Fruit fly (Drosophila melanogaster) whole organism, embryonic: Measurements from ENCODE around the gene CG14984.
A peak's percentile ranks its signal among the peaks of the same experiment; 100 is the strongest.

Source experiments
- CG11560 ChIP-seq: fragments of 200-800 bp; sonication (Bioruptor generic); IDR thresholded peaks from 3 replicates; pipeline ENCODE4 v1.3.6; 2022; ENCODE audit warnings: missing biosample characterization, missing genetic modification characterization
- CG12071 ChIP-seq: fragments of 200-800 bp; sonication (Bioruptor generic); optimal IDR thresholded peaks from 3 replicates; lab custom pipeline; 2018; ENCODE audit warnings: missing biosample characterization, mild to moderate bottlenecking, missing genetic modification characterization
- CG13894 ChIP-seq: fragments of 200-800 bp; sonication (Bioruptor generic); optimal IDR thresholded peaks from 3 replicates; lab custom pipeline; 2018; ENCODE audit warnings: missing biosample characterization, mild to moderate bottlenecking, missing genetic modification characterization, moderate library complexity
- CG15269 ChIP-seq: fragments of 200-800 bp; sonication (Bioruptor generic); optimal IDR thresholded peaks from 2 replicates; lab custom pipeline; 2018; ENCODE audit warnings: missing biosample characterization, mild to moderate bottlenecking, missing genetic modification characterization, moderate library complexity
- CG15696 ChIP-seq: fragments of 200-800 bp; sonication (Bioruptor generic); optimal IDR thresholded peaks from 2 replicates; lab custom pipeline; 2019; ENCODE audit warnings: missing biosample characterization, mild to moderate bottlenecking, missing genetic modification characterization, moderate library complexity
- CG16815 ChIP-seq: fragments of 200-800 bp; sonication (Bioruptor generic); optimal IDR thresholded peaks from 3 replicates; lab custom pipeline; 2017; ENCODE audit warnings: missing biosample characterization, mild to moderate bottlenecking, missing genetic modification characterization
- CG17912 ChIP-seq: fragments of 200-800 bp; sonication (Bioruptor generic); optimal IDR thresholded peaks from 2 replicates; lab custom pipeline; 2018; ENCODE audit warnings: missing biosample characterization, mild to moderate bottlenecking, missing genetic modification characterization
- CG2678 ChIP-seq: fragments of 200-800 bp; sonication (Bioruptor generic); optimal IDR thresholded peaks from 3 replicates; lab custom pipeline; 2019; ENCODE audit warnings: missing biosample characterization, mild to moderate bottlenecking, missing genetic modification characterization, moderate library complexity
- CG4282 ChIP-seq: fragments of 200-800 bp; sonication (Bioruptor generic); optimal IDR thresholded peaks from 2 replicates; lab custom pipeline; 2016; ENCODE audit warnings: missing biosample characterization, missing genetic modification characterization
- CG4820 ChIP-seq: fragments of 200-800 bp; sonication (Bioruptor generic); optimal IDR thresholded peaks from 3 replicates; lab custom pipeline; 2016; ENCODE audit warnings: missing biosample characterization, missing genetic modification characterization
- CG5180 ChIP-seq: fragments of 200-800 bp; sonication (Bioruptor generic); optimal IDR thresholded peaks from 3 replicates; lab custom pipeline; 2017; ENCODE audit warnings: missing biosample characterization, missing genetic modification characterization, mild to moderate bottlenecking, moderate library complexity, missing genetic modification reagents
- CG9727 ChIP-seq: fragments of 200-800 bp; sonication (Bioruptor generic); optimal IDR thresholded peaks from 3 replicates; lab custom pipeline; 2017; ENCODE audit warnings: missing biosample characterization, mild to moderate bottlenecking, missing genetic modification characterization
- CG9797 ChIP-seq: fragments of 200-800 bp; sonication (Bioruptor generic); optimal IDR thresholded peaks from 3 replicates; lab custom pipeline; 2018; ENCODE audit warnings: missing biosample characterization, mild to moderate bottlenecking, missing genetic modification characterization
- D19A ChIP-seq: fragments of 200-800 bp; optimal IDR thresholded peaks from 3 replicates; lab custom pipeline; 2019; ENCODE audit warnings: missing biosample characterization, mild to moderate bottlenecking, missing genetic modification characterization, moderate library complexity
- Dip2 ChIP-seq: fragments of 200-800 bp; sonication (Bioruptor generic); IDR thresholded peaks from 2 replicates; pipeline ENCODE4 v1.3.6; 2022; ENCODE audit warnings: missing biosample characterization, missing genetic modification characterization
- Dp ChIP-seq: fragments of 200-800 bp; sonication (Bioruptor generic); optimal IDR thresholded peaks from 2 replicates; lab custom pipeline; 2018; ENCODE audit warnings: missing biosample characterization, mild to moderate bottlenecking, missing genetic modification characterization, moderate library complexity
- Ets65A ChIP-seq: fragments of 200-800 bp; sonication (Bioruptor generic); peaks from one replicate; lab custom pipeline; 2016; ENCODE audit warnings: missing biosample characterization, missing genetic modification characterization
- Fer3 ChIP-seq: fragments of 200-800 bp; sonication (Bioruptor generic); optimal IDR thresholded peaks from 2 replicates; lab custom pipeline; 2018; ENCODE audit warnings: missing biosample characterization, mild to moderate bottlenecking, missing genetic modification characterization, moderate library complexity
- HLHmδ ChIP-seq: fragments of 200-800 bp; sonication (Bioruptor generic); optimal IDR thresholded peaks from 2 replicates; lab custom pipeline; 2018; ENCODE audit warnings: missing biosample characterization, mild to moderate bottlenecking, missing genetic modification characterization, moderate library complexity
- Hr39 ChIP-seq: fragments of >200 bp; optimal IDR thresholded peaks from 2 replicates; lab custom pipeline; 2017
- Lhr ChIP-seq: fragments of 200-800 bp; sonication (Bioruptor generic); optimal IDR thresholded peaks from 3 replicates; lab custom pipeline; 2017; ENCODE audit warnings: mild to moderate bottlenecking, missing biosample characterization, missing genetic modification reagents, missing genetic modification characterization
- Lpt ChIP-seq: fragments of >200 bp; optimal IDR thresholded peaks from 2 replicates; lab custom pipeline; 2018; ENCODE audit warnings: missing biosample characterization, missing genetic modification characterization
- MESR4 ChIP-seq: fragments of 200-800 bp; sonication (Bioruptor generic); optimal IDR thresholded peaks from 2 replicates; lab custom pipeline; 2018; ENCODE audit warnings: missing biosample characterization, mild to moderate bottlenecking, missing genetic modification characterization, moderate library complexity
- Scr ChIP-seq: fragments of 200-800 bp; sonication (Bioruptor generic); IDR thresholded peaks from 2 replicates; pipeline ENCODE4 v1.3.6; 2022; ENCODE audit warnings: missing biosample characterization, missing genetic modification characterization; ENCODE audit not compliant: partially characterized antibody
- Stat92E ChIP-seq, 3 experiments: fragments of >200 bp in 2 of 3; fragments of 200-800 bp in 1 of 3; sonication (Bioruptor generic) in 1 of 3; optimal IDR thresholded peaks; 2 replicates each; lab custom pipeline; 2017 to 2019; ENCODE audit warnings: missing biosample characterization in 3 of 3, missing genetic modification characterization in 3 of 3, mild to moderate bottlenecking in 1 of 3, moderate library complexity in 1 of 3
- aop ChIP-seq: fragments of 200-800 bp; sonication (Bioruptor generic); IDR thresholded peaks from 2 replicates; pipeline ENCODE4 v1.3.6; 2022; ENCODE audit warnings: missing biosample characterization, missing genetic modification characterization
- ase ChIP-seq: fragments of 200-800 bp; sonication (Bioruptor generic); IDR thresholded peaks from 3 replicates; pipeline ENCODE4 v1.3.6; 2022; ENCODE audit warnings: missing biosample characterization, missing genetic modification characterization
- ash1 ChIP-seq: fragments of 200-800 bp; sonication (Bioruptor generic); optimal IDR thresholded peaks from 2 replicates; lab custom pipeline; 2018; ENCODE audit warnings: missing biosample characterization, mild to moderate bottlenecking, missing genetic modification characterization
- bigmax ChIP-seq: fragments of 200-800 bp; sonication (Bioruptor generic); optimal IDR thresholded peaks from 2 replicates; lab custom pipeline; 2018; ENCODE audit warnings: missing biosample characterization, mild to moderate bottlenecking, missing genetic modification characterization
- chn ChIP-seq: fragments of 200-800 bp; sonication (Bioruptor generic); optimal IDR thresholded peaks from 2 replicates; lab custom pipeline; 2016; ENCODE audit warnings: missing biosample characterization, missing genetic modification characterization
- croc ChIP-seq: fragments of 200-800 bp; sonication (Bioruptor generic); conservative IDR thresholded peaks from 3 replicates; pipeline ENCODE4 v1.3.6; 2022; ENCODE audit warnings: missing biosample characterization, missing genetic modification characterization
- disco-r ChIP-seq: fragments of 200-800 bp; sonication (Bioruptor generic); optimal IDR thresholded peaks from 2 replicates; lab custom pipeline; 2016; ENCODE audit warnings: missing biosample characterization, missing genetic modification characterization
- dmrt99B ChIP-seq: fragments of 200-800 bp; sonication (Bioruptor generic); optimal IDR thresholded peaks from 2 replicates; lab custom pipeline; 2018; ENCODE audit warnings: missing biosample characterization, mild to moderate bottlenecking, missing genetic modification characterization, moderate library complexity
- dysf ChIP-seq: fragments of 200-800 bp; sonication (Bioruptor generic); IDR thresholded peaks from 3 replicates; pipeline ENCODE4 v1.3.6; 2022; ENCODE audit warnings: missing biosample characterization, missing genetic modification characterization
- emc ChIP-seq: fragments of 200-800 bp; sonication (Bioruptor generic); optimal IDR thresholded peaks from 2 replicates; lab custom pipeline; 2016; ENCODE audit warnings: missing biosample characterization, missing genetic modification characterization
- ewg ChIP-seq: fragments of 200-800 bp; sonication (Bioruptor generic); optimal IDR thresholded peaks from 3 replicates; lab custom pipeline; 2017; ENCODE audit warnings: mild to moderate bottlenecking, missing biosample characterization, missing genetic modification reagents, missing genetic modification characterization
- fd102C ChIP-seq: fragments of 200-800 bp; sonication (Bioruptor generic); optimal IDR thresholded peaks from 2 replicates; lab custom pipeline; 2018; ENCODE audit warnings: missing biosample characterization, mild to moderate bottlenecking, missing genetic modification characterization, moderate library complexity
- gsb ChIP-seq: fragments of 200-800 bp; sonication (Bioruptor generic); IDR thresholded peaks from 2 replicates; pipeline ENCODE4 v1.3.6; 2022; ENCODE audit warnings: missing biosample characterization, missing genetic modification characterization
- gsb-n ChIP-seq: fragments of 200-800 bp; sonication (Bioruptor generic); optimal IDR thresholded peaks from 3 replicates; lab custom pipeline; 2018; ENCODE audit warnings: missing biosample characterization, mild to moderate bottlenecking, missing genetic modification characterization
- ken ChIP-seq: fragments of 200-800 bp; sonication (Bioruptor generic); IDR thresholded peaks from 3 replicates; pipeline ENCODE4 v1.3.6; 2022; ENCODE audit warnings: missing biosample characterization, missing genetic modification characterization
- lov ChIP-seq, 2 experiments: fragments of 200-800 bp in 1 of 2; fragments of >200 bp in 1 of 2; sonication (Bioruptor generic) in 1 of 2; IDR thresholded peaks in 1 of 2; optimal IDR thresholded peaks in 1 of 2; 2 replicates in 1 of 2; 3 replicates in 1 of 2; pipeline versions ENCODE4 v1.3.6 to Lab custom; 2017 to 2022; ENCODE audit warnings: missing biosample characterization in 1 of 2, missing genetic modification characterization in 1 of 2
- mirr ChIP-seq: fragments of 200-800 bp; sonication (Bioruptor generic); optimal IDR thresholded peaks from 3 replicates; lab custom pipeline; 2018; ENCODE audit warnings: missing biosample characterization, mild to moderate bottlenecking, missing genetic modification characterization
- nau ChIP-seq: fragments of 200-800 bp; sonication (Bioruptor generic); optimal IDR thresholded peaks from 3 replicates; lab custom pipeline; 2017; ENCODE audit warnings: missing biosample characterization, mild to moderate bottlenecking, missing genetic modification characterization, missing genetic modification reagents
- onecut ChIP-seq: fragments of 200-800 bp; sonication (Bioruptor generic); IDR thresholded peaks from 2 replicates; pipeline ENCODE4 v1.3.6; 2022; ENCODE audit warnings: missing biosample characterization, missing genetic modification characterization
- pb ChIP-seq: fragments of 200-800 bp; sonication (Bioruptor generic); optimal IDR thresholded peaks from 3 replicates; lab custom pipeline; 2016; ENCODE audit warnings: missing biosample characterization, missing genetic modification characterization
- pfk ChIP-seq: fragments of 200-800 bp; sonication (Bioruptor generic); optimal IDR thresholded peaks from 2 replicates; lab custom pipeline; 2018; ENCODE audit warnings: missing biosample characterization, mild to moderate bottlenecking, missing genetic modification characterization, moderate library complexity
- toy ChIP-seq: fragments of 200-800 bp; sonication (Bioruptor generic); IDR thresholded peaks from 2 replicates; pipeline ENCODE4 v1.3.6; 2022; ENCODE audit warnings: missing biosample characterization, missing genetic modification characterization
- twi ChIP-seq: fragments of 200-800 bp; optimal IDR thresholded peaks from 2 replicates; lab custom pipeline; 2019; ENCODE audit warnings: missing biosample characterization, mild to moderate bottlenecking, missing genetic modification characterization, moderate library complexity
- vvl ChIP-seq: fragments of 200-800 bp; sonication (Bioruptor generic); IDR thresholded peaks from 2 replicates; pipeline ENCODE4 v1.3.6; 2022; ENCODE audit warnings: missing biosample characterization, missing genetic modification characterization
- wdn ChIP-seq: fragments of 200-800 bp; sonication (Bioruptor generic); IDR thresholded peaks from 2 replicates; pipeline ENCODE4 v1.3.6; 2022; ENCODE audit warnings: missing biosample characterization, missing genetic modification characterization

Gene CG14984

DNA sequence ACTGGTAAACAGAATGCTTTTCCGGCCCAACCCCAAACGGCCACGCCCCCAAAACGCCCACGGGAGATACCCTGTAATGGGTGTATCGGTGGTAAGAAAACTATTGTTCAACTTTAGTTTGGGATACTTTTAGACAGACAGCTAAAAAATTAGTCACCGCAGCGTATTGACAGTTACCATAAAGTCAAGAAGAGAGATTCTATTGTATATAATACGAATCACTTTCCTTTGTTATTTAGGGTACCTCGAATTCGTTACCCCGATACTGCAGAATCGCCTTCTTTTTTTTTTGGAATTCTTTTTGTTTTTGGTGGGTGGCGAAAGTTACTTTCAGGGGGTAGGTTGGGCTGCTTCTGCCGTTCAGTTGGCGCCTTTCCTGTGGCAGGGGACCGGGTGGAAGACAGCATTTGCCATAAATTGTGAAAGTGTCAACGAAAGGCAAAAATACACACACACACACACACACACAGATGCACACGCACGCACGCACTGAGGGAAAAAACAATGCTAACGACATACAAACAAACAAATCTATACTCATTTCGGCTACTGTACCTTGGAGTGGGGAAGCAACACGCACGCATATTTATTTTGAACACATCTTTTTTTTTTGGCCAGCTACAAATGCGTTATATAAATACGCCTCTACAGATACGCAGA, 18.2 kb upstream of the CG14984 start (continued):
- TF ChIP-seq CG17912 (GFP tag; lab: Kevin White, UChicago): no peak
- TF ChIP-seq fd102C (GFP tag; lab: Kevin White, UChicago): no peak
- TF ChIP-seq Stat92E (GFP tag; optimal IDR thresholded peaks at IDR 0.05; lab: Kevin White, UChicago): no peak
- peak; percentile 10 for TF ChIP-seq ewg (GFP tag; lab: Kevin White, UChicago)
- no peak for TF ChIP-seq lov (optimal IDR thresholded peaks at IDR 0.05; lab: Kevin White, UChicago)
- no peak for TF ChIP-seq lov (GFP tag; IDR thresholded peaks at IDR 0.05; lab: Robert Waterston, UW)
- TF ChIP-seq toy (GFP tag; lab: Robert Waterston, UW): no peak
- no peak for TF ChIP-seq wdn (GFP tag; lab: Robert Waterston, UW)
- no peak for TF ChIP-seq MESR4 (GFP tag; lab: Kevin White, UChicago)
- TF ChIP-seq gsb (GFP tag; lab: Robert Waterston, UW): no peak
- TF ChIP-seq vvl (GFP tag; lab: Robert Waterston, UW): 0 out of 2 replicates have a peak, but pooled peaks have one; percentile 46
- no peak for TF ChIP-seq CG4282
- TF ChIP-seq pfk (GFP tag; lab: Kevin White, UChicago): no peak
- TF ChIP-seq ash1 (GFP tag; lab: Kevin White, UChicago): no peak
- no peak for TF ChIP-seq gsb-n (tag; lab: Kevin White, UChicago)
- TF ChIP-seq aop (GFP tag; lab: Robert Waterston, UW): no peak
- no peak for TF ChIP-seq mirr
- no peak for TF ChIP-seq Dp (GFP tag; lab: Kevin White, UChicago)
- TF ChIP-seq CG4820 (GFP tag; lab: Kevin White, UChicago): peak; percentile 3
- peak; percentile 31 for TF ChIP-seq D19A (tag; lab: Kevin White, UChicago)
- TF ChIP-seq Ets65A (GFP tag; lab: Kevin White, UChicago): peak; percentile 92
- TF ChIP-seq Fer3: peak; percentile 25
- no peak for TF ChIP-seq Dip2
- TF ChIP-seq CG15696 (tag; lab: Kevin White, UChicago): no peak
- no peak for TF ChIP-seq HLHmδ (GFP tag; lab: Kevin White, UChicago)
- no peak for TF ChIP-seq Scr (GFP tag; lab: Robert Waterston, UW)
- no peak for TF ChIP-seq CG13894
- no peak for TF ChIP-seq nau (GFP tag; lab: Kevin White, UChicago)
- TF ChIP-seq bigmax (GFP tag; lab: Kevin White, UChicago): no peak
- no peak for TF ChIP-seq onecut (GFP tag; lab: Robert Waterston, UW)
- no peak for TF ChIP-seq Lhr (GFP tag; lab: Kevin White, UChicago)
- no peak for TF ChIP-seq ase (GFP tag; lab: Robert Waterston, UW)
- TF ChIP-seq twi (tag; lab: Kevin White, UChicago): no peak
- no peak for TF ChIP-seq CG12071
- TF ChIP-seq CG15269: peak; percentile 55
- TF ChIP-seq CG2678: peak; percentile 68
- no peak for TF ChIP-seq CG9797 (GFP tag; lab: Kevin White, UChicago)
- peak; percentile 66 for TF ChIP-seq dmrt99B (tag; lab: Kevin White, UChicago)
- no peak for TF ChIP-seq chn (GFP tag; lab: Kevin White, UChicago)
- TF ChIP-seq dysf (GFP tag; lab: Robert Waterston, UW): peak; percentile 64; the same call in 2 of the 3 replicates
- no peak for TF ChIP-seq pb (GFP tag; lab: Kevin White, UChicago)
- peak; percentile 11 for TF ChIP-seq CG16815 (GFP tag; lab: Kevin White, UChicago)
- no peak for TF ChIP-seq Hr39 (lab: Kevin White, UChicago)
- no peak for TF ChIP-seq disco-r (GFP tag; lab: Kevin White, UChicago)
- TF ChIP-seq CG11560 (tag; lab: Robert Waterston, UW): peak; percentile 45; the same call in 2 of the 3 replicates
- TF ChIP-seq CG5180: peak; percentile 21
- TF ChIP-seq Lpt (GFP tag; lab: Kevin White, UChicago): no peak
- TF ChIP-seq CG9727 (GFP tag; lab: Kevin White, UChicago): peak; percentile 57
- TF ChIP-seq croc (GFP tag; lab: Robert Waterston, UW): no peak
- no peak for TF ChIP-seq ken (GFP tag; lab: Robert Waterston, UW)
- no peak for TF ChIP-seq emc (GFP tag; lab: Kevin White, UChicago)
